Fruit fly (Drosophila melanogaster) whole organism, wandering third instar larva: Measurements from ENCODE around the gene CG17712.

ENCODE experiments used
- Abd-B ChIP-seq: fragments of >200 bp; optimal IDR thresholded peaks from 2 replicates; lab custom pipeline; 2017; ENCODE audit warnings: missing biosample characterization, missing genetic modification characterization
- CG32264 ChIP-seq: fragments of 200-800 bp; sonication (Bioruptor generic); optimal IDR thresholded peaks from 2 replicates; lab custom pipeline; 2016; ENCODE audit warnings: missing biosample characterization, missing genetic modification characterization
- GATAd ChIP-seq: sonication (Bioruptor generic); optimal IDR thresholded peaks from 2 replicates; lab custom pipeline; 2016; ENCODE audit warnings: missing biosample characterization, missing genetic modification characterization
- dsf ChIP-seq: sonication (Bioruptor generic); optimal IDR thresholded peaks from 2 replicates; lab custom pipeline; 2016; ENCODE audit warnings: missing biosample characterization, missing genetic modification characterization, borderline replicate concordance
- psq ChIP-seq: fragments of 200-800 bp; sonication (Bioruptor generic); optimal IDR thresholded peaks from 3 replicates; lab custom pipeline; 2017; ENCODE audit warnings: missing biosample characterization, mild to moderate bottlenecking, missing genetic modification characterization, moderate library complexity
- usp ChIP-seq: fragments of >200 bp; optimal IDR thresholded peaks from 2 replicates; lab custom pipeline; 2017; ENCODE audit warnings: missing biosample characterization, missing genetic modification characterization

dm6 chr2L:1723937-1724591, 27.9 kb downstream of the CG17712 start, which contains the start of gene Rim2:
- no peak for TF ChIP-seq dsf
- TF ChIP-seq usp (GFP tag; lab: Kevin White, UChicago): no peak
- TF ChIP-seq GATAd (GFP tag; lab: Kevin White, UChicago): no peak
- TF ChIP-seq psq: no peak
- TF ChIP-seq CG32264 (GFP tag; lab: Kevin White, UChicago): no peak
- no peak for TF ChIP-seq Abd-B (GFP tag; lab: Kevin White, UChicago)
